Worm (Caenorhabditis elegans) whole organism, L4/young adult: ENCODE measurements around the gene K04B12.2.
A peak's percentile ranks its signal among the peaks of the same experiment; 100 is the strongest.

Source experiments
- W03F9.2 ChIP-seq: fragments of 150-350 bp; optimal IDR thresholded peaks from 2 replicates; lab custom pipeline; 2014; ENCODE audit warnings: missing biosample characterization, missing genetic modification characterization
- dao-5 ChIP-seq: sonication (generic microtip); optimal IDR thresholded peaks from 2 replicates; lab custom pipeline; 2016; ENCODE audit warnings: missing genotype, missing genetic modification characterization, moderate library complexity, missing compliant biosample characterization
- him-1 ChIP-seq: sonication (generic microtip); optimal IDR thresholded peaks from 2 replicates; lab custom pipeline; 2016; ENCODE audit warnings: missing genotype, missing genetic modification reagents, missing genetic modification characterization, missing compliant biosample characterization

The K04B12.2 gene

ce11 chrII:14437922-14438458 lies at the start of gene K04B12.2:
Gene K04B12.2 (minus strand): TSS chrII:14437972.
- TF ChIP-seq dao-5 (no peak), W03F9.2 (tag; lab: Kevin White, UChicago) (peak; percentile 67)

- TF ChIP-seq him-1 (tag; lab: Kevin White, UChicago) (no peak), W03F9.2 (tag; lab: Kevin White, UChicago) (no peak), dao-5 (no peak)
These were observed 46.0 kb upstream of the K04B12.2 start for ce11 chrII:14483813-14484212.

- TF ChIP-seq dao-5, result no peak
- no peak for TF ChIP-seq W03F9.2 (tag; lab: Kevin White, UChicago)
- no peak for TF ChIP-seq him-1 (tag; lab: Kevin White, UChicago)
These were observed 43.0 kb upstream of the K04B12.2 start for ce11 chrII:14480772-14481171.

- no peak for TF ChIP-seq W03F9.2 (tag; lab: Kevin White, UChicago)
- TF ChIP-seq dao-5, result no peak
- TF ChIP-seq him-1 (tag; lab: Kevin White, UChicago), result no peak
These were observed 41.9 kb upstream of the K04B12.2 start, which contains the start of gene C13B4.1 for ce11 chrII:14479583-14480245. Gene C13B4.1 (minus strand): TSS chrII:14479633.

ce11 chrII:14474700-14475099 lies 36.9 kb upstream of the K04B12.2 start:
- TF ChIP-seq W03F9.2 (tag; lab: Kevin White, UChicago), result no peak
- no peak for TF ChIP-seq dao-5
- no peak for TF ChIP-seq him-1 (tag; lab: Kevin White, UChicago)

- TF ChIP-seq dao-5 (no peak), W03F9.2 (tag; lab: Kevin White, UChicago) (no peak), him-1 (tag; lab: Kevin White, UChicago) (no peak)
These were observed 32.2 kb upstream of the K04B12.2 start for ce11 chrII:14470020-14470419.

- TF ChIP-seq W03F9.2 (tag; lab: Kevin White, UChicago) (no peak), dao-5 (no peak), him-1 (tag; lab: Kevin White, UChicago) (no peak)
These were observed 17.6 kb upstream of the K04B12.2 start, which contains the start of gene dmsr-6 for ce11 chrII:14455332-14455731. Gene dmsr-6 (plus strand): TSS chrII:14455632.

ce11 chrII:14451934-14452333 lies 14.2 kb upstream of the K04B12.2 start:
- TF ChIP-seq dao-5, result no peak
- no peak for TF ChIP-seq him-1 (tag; lab: Kevin White, UChicago)
- no peak for TF ChIP-seq W03F9.2 (tag; lab: Kevin White, UChicago)

- no peak for TF ChIP-seq him-1 (tag; lab: Kevin White, UChicago)
- peak; percentile 67 for TF ChIP-seq W03F9.2 (tag; lab: Kevin White, UChicago)
These were observed 3.4 kb upstream of the K04B12.2 start, which contains the start of gene smg-8 for ce11 chrII:14441144-14441543. Gene smg-8 (plus strand): TSS chrII:14441409.

- TF ChIP-seq dao-5, result no peak
- no peak for TF ChIP-seq W03F9.2 (tag; lab: Kevin White, UChicago)
- no peak for TF ChIP-seq him-1 (tag; lab: Kevin White, UChicago)
These were observed 656 bp downstream of the K04B12.2 start for ce11 chrII:14437116-14437515.

- TF ChIP-seq him-1 (tag; lab: Kevin White, UChicago) (no peak), W03F9.2 (tag; lab: Kevin White, UChicago) (no peak), dao-5 (no peak)
These were observed 3.9 kb downstream of the K04B12.2 start for ce11 chrII:14433712-14434352.

ce11 chrII:14432100-14432499 lies 5.7 kb downstream of the K04B12.2 start:
- TF ChIP-seq him-1 (tag; lab: Kevin White, UChicago) (no peak), W03F9.2 (tag; lab: Kevin White, UChicago) (no peak), dao-5 (no peak)

ce11 chrII:14428834-14429233 lies 8.9 kb downstream of the K04B12.2 start:
- no peak for TF ChIP-seq him-1 (tag; lab: Kevin White, UChicago)
- TF ChIP-seq dao-5, result no peak
- TF ChIP-seq W03F9.2 (tag; lab: Kevin White, UChicago), result no peak

- TF ChIP-seq him-1 (tag; lab: Kevin White, UChicago), result no peak
These were observed 10.1 kb downstream of the K04B12.2 start for ce11 chrII:14427714-14428113.
